Fruit fly (Drosophila melanogaster) whole organism, embryonic: ENCODE data around the gene Kaz1-ORFB.
A peak's percentile ranks its signal among the peaks of the same experiment; 100 is the strongest.

ENCODE experiments used
- Adf1 ChIP-seq: fragments of 200-800 bp; sonication (Bioruptor generic); IDR thresholded peaks from 2 replicates; pipeline ENCODE4 v1.3.6; 2022; ENCODE audit warnings: missing biosample characterization, missing genetic modification characterization
- CG12769 ChIP-seq: fragments of 200-800 bp; sonication (Bioruptor generic); optimal IDR thresholded peaks from 2 replicates; lab custom pipeline; 2019; ENCODE audit warnings: missing biosample characterization, mild to moderate bottlenecking, missing genetic modification characterization, moderate library complexity
- CG12942 ChIP-seq: fragments of 200-800 bp; sonication (Bioruptor generic); optimal IDR thresholded peaks from 3 replicates; lab custom pipeline; 2016; ENCODE audit warnings: missing biosample characterization, missing genetic modification characterization
- CG13123 ChIP-seq: fragments of 200-800 bp; sonication (Bioruptor generic); optimal IDR thresholded peaks from 2 replicates; lab custom pipeline; 2016; ENCODE audit warnings: missing biosample characterization, missing genetic modification characterization
- CG14710 ChIP-seq: fragments of 200-800 bp; sonication (Bioruptor generic); optimal IDR thresholded peaks from 3 replicates; lab custom pipeline; 2019; ENCODE audit warnings: missing biosample characterization, mild to moderate bottlenecking, missing genetic modification characterization, moderate library complexity
- CG1529 ChIP-seq: fragments of 200-800 bp; sonication (Bioruptor generic); optimal IDR thresholded peaks from 3 replicates; lab custom pipeline; 2018; ENCODE audit warnings: missing biosample characterization, missing genetic modification characterization
- CG17612 ChIP-seq: fragments of 200-800 bp; sonication (Bioruptor generic); IDR thresholded peaks from 2 replicates; pipeline ENCODE4 v1.3.6; 2022; ENCODE audit warnings: missing biosample characterization, missing genetic modification characterization
- CG2116 ChIP-seq: fragments of 200-800 bp; sonication (Bioruptor generic); optimal IDR thresholded peaks from 3 replicates; lab custom pipeline; 2018; ENCODE audit warnings: missing biosample characterization, mild to moderate bottlenecking, missing genetic modification characterization
- CG2712 ChIP-seq: fragments of 200-800 bp; optimal IDR thresholded peaks from 3 replicates; lab custom pipeline; 2019; ENCODE audit warnings: missing biosample characterization, mild to moderate bottlenecking, missing genetic modification characterization, moderate library complexity
- CG31441 ChIP-seq: fragments of 200-800 bp; sonication (Bioruptor generic); IDR thresholded peaks from 2 replicates; pipeline ENCODE4 v1.3.6; 2022; ENCODE audit warnings: missing biosample characterization, missing genetic modification characterization
- CG32532 ChIP-seq: fragments of 200-800 bp; sonication (Bioruptor generic); IDR thresholded peaks from 2 replicates; pipeline ENCODE4 v1.3.6; 2022; ENCODE audit warnings: missing biosample characterization, missing genetic modification characterization
- CG32767 ChIP-seq: fragments of 200-800 bp; sonication (Bioruptor generic); IDR thresholded peaks from 2 replicates; pipeline ENCODE4 v1.3.6; 2022; ENCODE audit warnings: missing biosample characterization, missing genetic modification characterization
- CG4617 ChIP-seq: fragments of 200-800 bp; sonication (Bioruptor generic); optimal IDR thresholded peaks from 3 replicates; lab custom pipeline; 2016; ENCODE audit warnings: missing biosample characterization, missing genetic modification characterization, borderline replicate concordance
- CG4707 ChIP-seq: fragments of 200-800 bp; sonication (Bioruptor generic); optimal IDR thresholded peaks from 2 replicates; lab custom pipeline; 2018; ENCODE audit warnings: missing biosample characterization, mild to moderate bottlenecking, missing genetic modification characterization, moderate library complexity
- CG4730 ChIP-seq: fragments of 200-800 bp; sonication (Bioruptor generic); IDR thresholded peaks from 2 replicates; pipeline ENCODE4 v1.3.6; 2022; ENCODE audit warnings: missing biosample characterization, missing genetic modification characterization
- CG4820 ChIP-seq: fragments of 200-800 bp; sonication (Bioruptor generic); optimal IDR thresholded peaks from 3 replicates; lab custom pipeline; 2016; ENCODE audit warnings: missing biosample characterization, missing genetic modification characterization
- CG7271 ChIP-seq: fragments of 200-800 bp; sonication (Bioruptor generic); optimal IDR thresholded peaks from 2 replicates; lab custom pipeline; 2018; ENCODE audit warnings: missing biosample characterization, mild to moderate bottlenecking, missing genetic modification characterization, moderate library complexity
- CG7987 ChIP-seq: fragments of 200-800 bp; sonication (Bioruptor generic); optimal IDR thresholded peaks from 2 replicates; lab custom pipeline; 2018; ENCODE audit warnings: missing biosample characterization, mild to moderate bottlenecking, missing genetic modification characterization, moderate library complexity
- D ChIP-seq, 2 experiments: fragments of 200-800 bp in 1 of 2; fragments of >200 bp in 1 of 2; sonication (Bioruptor generic) in 1 of 2; optimal IDR thresholded peaks; 2 replicates in 1 of 2; 3 replicates in 1 of 2; lab custom pipeline; 2017; ENCODE audit warnings: mild to moderate bottlenecking in 1 of 2, missing biosample characterization in 1 of 2, missing genetic modification characterization in 1 of 2, missing genetic modification reagents in 1 of 2
- D19A ChIP-seq: fragments of 200-800 bp; optimal IDR thresholded peaks from 3 replicates; lab custom pipeline; 2019; ENCODE audit warnings: missing biosample characterization, mild to moderate bottlenecking, missing genetic modification characterization, moderate library complexity
- Fer3 ChIP-seq: fragments of 200-800 bp; sonication (Bioruptor generic); optimal IDR thresholded peaks from 2 replicates; lab custom pipeline; 2018; ENCODE audit warnings: missing biosample characterization, mild to moderate bottlenecking, missing genetic modification characterization, moderate library complexity
- Hand ChIP-seq: fragments of 200-800 bp; sonication (Bioruptor generic); optimal IDR thresholded peaks from 2 replicates; lab custom pipeline; 2017; ENCODE audit warnings: mild to moderate bottlenecking, missing biosample characterization, missing genetic modification reagents, missing genetic modification characterization
- Hr3 ChIP-seq: fragments of 200-800 bp; sonication (Bioruptor generic); optimal IDR thresholded peaks from 3 replicates; lab custom pipeline; 2016; ENCODE audit warnings: missing biosample characterization, missing genetic modification characterization
- NFAT ChIP-seq: fragments of 200-800 bp; sonication (Bioruptor generic); IDR thresholded peaks from 2 replicates; pipeline ENCODE4 v1.3.6; 2022; ENCODE audit warnings: missing biosample characterization, missing genetic modification characterization
- NK7.1 ChIP-seq: fragments of 200-800 bp; sonication (Bioruptor generic); optimal IDR thresholded peaks from 3 replicates; lab custom pipeline; 2016; ENCODE audit warnings: missing biosample characterization, missing genetic modification characterization
- Trl ChIP-seq, 3 experiments: fragments of >200 bp in 2 of 3; fragments of 200-800 bp in 1 of 3; sonication (Bioruptor generic) in 1 of 3; optimal IDR thresholded peaks; 2 replicates in 1 of 3; 3 replicates in 2 of 3; lab custom pipeline; 2016 to 2017; ENCODE audit warnings: missing biosample characterization in 1 of 3, missing genetic modification characterization in 1 of 3
- Usf ChIP-seq: fragments of 200-800 bp; sonication (Bioruptor generic); optimal IDR thresholded peaks from 2 replicates; lab custom pipeline; 2017; ENCODE audit warnings: missing genotype, missing biosample characterization, missing genetic modification characterization
- ac ChIP-seq: fragments of 200-800 bp; sonication (Bioruptor generic); optimal IDR thresholded peaks from 3 replicates; lab custom pipeline; 2017; ENCODE audit warnings: missing biosample characterization, mild to moderate bottlenecking, missing genetic modification characterization
- amos ChIP-seq: fragments of 200-800 bp; sonication (Bioruptor generic); IDR thresholded peaks from 2 replicates; pipeline ENCODE4 v1.3.6; 2022; ENCODE audit warnings: missing biosample characterization, missing genetic modification characterization; ENCODE audit not compliant: partially characterized antibody
- bigmax ChIP-seq: fragments of 200-800 bp; sonication (Bioruptor generic); optimal IDR thresholded peaks from 2 replicates; lab custom pipeline; 2018; ENCODE audit warnings: missing biosample characterization, mild to moderate bottlenecking, missing genetic modification characterization
- cas ChIP-seq: fragments of 200-800 bp; sonication (Bioruptor generic); IDR thresholded peaks from 2 replicates; pipeline ENCODE4 v1.3.6; 2022; ENCODE audit warnings: missing biosample characterization, missing genetic modification characterization
- chif ChIP-seq, 2 experiments: fragments of 200-800 bp; sonication (Bioruptor generic); optimal IDR thresholded peaks; 3 replicates each; lab custom pipeline; 2016; ENCODE audit warnings: missing biosample characterization in 2 of 2, missing genetic modification characterization in 2 of 2
- eve ChIP-seq, 2 experiments: fragments of >200 bp; optimal IDR thresholded peaks; 2 replicates each; lab custom pipeline; 2017; ENCODE audit warnings: missing biosample characterization in 2 of 2, missing genetic modification characterization in 2 of 2
- exex ChIP-seq: fragments of 200-800 bp; sonication (Bioruptor generic); optimal IDR thresholded peaks from 4 replicates; lab custom pipeline; 2018; ENCODE audit warnings: missing biosample characterization, mild to moderate bottlenecking, missing genetic modification characterization, moderate library complexity
- grau ChIP-seq: fragments of 200-800 bp; optimal IDR thresholded peaks from 3 replicates; lab custom pipeline; 2019; ENCODE audit warnings: missing biosample characterization, mild to moderate bottlenecking, missing genetic modification characterization, moderate library complexity
- gsb-n ChIP-seq: fragments of 200-800 bp; sonication (Bioruptor generic); optimal IDR thresholded peaks from 3 replicates; lab custom pipeline; 2018; ENCODE audit warnings: missing biosample characterization, mild to moderate bottlenecking, missing genetic modification characterization
- insv ChIP-seq, 2 experiments: fragments of 200-800 bp; sonication (Bioruptor generic); optimal IDR thresholded peaks; 3 replicates each; lab custom pipeline; 2016 to 2018; ENCODE audit warnings: missing biosample characterization in 2 of 2, missing genetic modification characterization in 2 of 2
- jing ChIP-seq: fragments of 200-800 bp; sonication (Bioruptor generic); optimal IDR thresholded peaks from 2 replicates; lab custom pipeline; 2018; ENCODE audit warnings: missing biosample characterization, mild to moderate bottlenecking, missing genetic modification characterization
- kay ChIP-seq: fragments of 200-800 bp; sonication (Bioruptor generic); optimal IDR thresholded peaks from 2 replicates; lab custom pipeline; 2016; ENCODE audit warnings: missing biosample characterization, missing genetic modification characterization
- kni ChIP-seq: fragments of 200-800 bp; sonication (Bioruptor generic); optimal IDR thresholded peaks from 3 replicates; lab custom pipeline; 2017; ENCODE audit warnings: mild to moderate bottlenecking, missing biosample characterization, missing genetic modification reagents, missing genetic modification characterization
- nerfin-1 ChIP-seq: fragments of 200-800 bp; sonication (Bioruptor generic); optimal IDR thresholded peaks from 3 replicates; lab custom pipeline; 2019; ENCODE audit warnings: missing biosample characterization, mild to moderate bottlenecking, missing genetic modification characterization, moderate library complexity
- pan ChIP-seq, 4 experiments: fragments of >200 bp in 3 of 4; fragments of 200-800 bp in 1 of 4; sonication (Bioruptor generic) in 1 of 4; optimal IDR thresholded peaks in 3 of 4; IDR thresholded peaks in 1 of 4; 2 replicates each; pipeline versions ENCODE4 v1.3.6 to Lab custom; 2017 to 2022; ENCODE audit warnings: missing biosample characterization in 2 of 4, missing genetic modification characterization in 2 of 4, mixed read lengths in 1 of 4
- phol ChIP-seq: fragments of 200-800 bp; sonication (Bioruptor generic); optimal IDR thresholded peaks from 3 replicates; lab custom pipeline; 2018; ENCODE audit warnings: missing biosample characterization, mild to moderate bottlenecking, missing genetic modification characterization, moderate library complexity
- sr ChIP-seq: fragments of 200-800 bp; sonication (Bioruptor generic); IDR thresholded peaks from 3 replicates; pipeline ENCODE4 v1.3.6; 2022; ENCODE audit warnings: missing biosample characterization, missing genetic modification characterization
- tgo ChIP-seq: fragments of 200-800 bp; sonication (Bioruptor generic); IDR thresholded peaks from 3 replicates; pipeline ENCODE4 v1.3.6; 2022; ENCODE audit warnings: missing biosample characterization, missing genetic modification characterization
- wdn ChIP-seq: fragments of 200-800 bp; sonication (Bioruptor generic); IDR thresholded peaks from 2 replicates; pipeline ENCODE4 v1.3.6; 2022; ENCODE audit warnings: missing biosample characterization, missing genetic modification characterization

Kaz1-ORFB gene

dm6 chr3L:223019-223902 lies 6.8 kb downstream of the Kaz1-ORFB start, which contains the start of the genes pyx and CG33229 (continued):
- TF ChIP-seq CG7987 = peak; percentile 18
- peak; percentile 75 for TF ChIP-seq wdn (GFP tag; lab: Robert Waterston, UW)
- TF ChIP-seq Trl (optimal IDR thresholded peaks at IDR 0.05; lab: Kevin White, UChicago) = no peak
- peak; percentile 70 for TF ChIP-seq Trl (GFP tag; optimal IDR thresholded peaks at IDR 0.05; lab: Kevin White, UChicago)
- TF ChIP-seq Hr3 (GFP tag; lab: Kevin White, UChicago) = peak; percentile 87
- TF ChIP-seq NFAT (GFP tag; lab: Robert Waterston, UW) = peak; percentile 89
- no peak for TF ChIP-seq gsb-n (tag; lab: Kevin White, UChicago)
- no peak for TF ChIP-seq eve (GFP tag; optimal IDR thresholded peaks at IDR 0.05; lab: Kevin White, UChicago)
- peak; percentile 47 for TF ChIP-seq CG1529 (GFP tag; lab: Kevin White, UChicago)
- TF ChIP-seq Adf1 = no peak
- TF ChIP-seq ac (GFP tag; lab: Kevin White, UChicago) = no peak
- TF ChIP-seq sr (GFP tag; lab: Robert Waterston, UW) = no peak
- peak; percentile 76 for TF ChIP-seq D19A (tag; lab: Kevin White, UChicago)
- TF ChIP-seq CG2116 (GFP tag; lab: Kevin White, UChicago) = peak; percentile 61
- TF ChIP-seq kni = peak; percentile 29
- TF ChIP-seq CG14710 (tag; lab: Kevin White, UChicago) = peak; percentile 77
- peak; percentile 86 for TF ChIP-seq Usf (GFP tag; lab: Kevin White, UChicago)
- TF ChIP-seq amos (GFP tag; lab: Robert Waterston, UW) = peak; percentile 17; the same call in 1 of the 2 replicates
- TF ChIP-seq cas (GFP tag; lab: Robert Waterston, UW) = peak; percentile 88
- peak; percentile 45 for TF ChIP-seq NK7.1 (GFP tag; lab: Kevin White, UChicago)
- peak in 1 of 2 experiments; percentile 57 for TF ChIP-seq insv (GFP tag; optimal IDR thresholded peaks at IDR 0.05; lab: Kevin White, UChicago)
- TF ChIP-seq Fer3 (tag; lab: Kevin White, UChicago) = peak; percentile 86
- peak; percentile 64 for TF ChIP-seq CG4730 (GFP tag; lab: Robert Waterston, UW)
- peak; percentile 86 for TF ChIP-seq tgo
- peak; percentile 80; the same call in 1 of the 2 replicates for TF ChIP-seq CG31441
- no peak for TF ChIP-seq pan (optimal IDR thresholded peaks at IDR 0.05; lab: Kevin White, UChicago)
- TF ChIP-seq pan (GFP tag; optimal IDR thresholded peaks at IDR 0.05 in 1 of 2, IDR thresholded peaks at IDR 0.05 in 1 of 2) = peak in 1 of 2 experiments; percentile 70
- no peak for TF ChIP-seq CG4707
- peak; percentile 93 for TF ChIP-seq CG32532 (GFP tag; lab: Robert Waterston, UW)
- peak; percentile 90 for TF ChIP-seq phol (tag; lab: Kevin White, UChicago)
- peak; percentile 63 for TF ChIP-seq CG4617 (GFP tag; lab: Kevin White, UChicago)
- peak; percentile 88 for TF ChIP-seq CG2712 (tag; lab: Kevin White, UChicago)
- peak; percentile 81 for TF ChIP-seq CG4820 (GFP tag; lab: Kevin White, UChicago)
- TF ChIP-seq CG17612 (GFP tag; lab: Robert Waterston, UW) = peak; percentile 50
- peak; percentile 80 for TF ChIP-seq CG12769 (tag; lab: Kevin White, UChicago)
- TF ChIP-seq chif (GFP tag; optimal IDR thresholded peaks at IDR 0.05; lab: Kevin White, UChicago) = peak; percentile 73 to 79
- TF ChIP-seq CG12942 (GFP tag; lab: Kevin White, UChicago) = peak; percentile 85
- peak; percentile 8; the same call in 1 of the 2 replicates for TF ChIP-seq CG32767 (GFP tag; lab: Robert Waterston, UW)
- peak; percentile 68 for TF ChIP-seq kay (GFP tag; lab: Kevin White, UChicago)
- TF ChIP-seq bigmax (GFP tag; lab: Kevin White, UChicago) = no peak
- no peak for TF ChIP-seq CG7271 (tag; lab: Kevin White, UChicago)
- TF ChIP-seq CG13123 (GFP tag; lab: Kevin White, UChicago) = peak; percentile 79
- peak; percentile 89 for TF ChIP-seq grau (tag; lab: Kevin White, UChicago)
- TF ChIP-seq nerfin-1 (tag; lab: Kevin White, UChicago) = peak; percentile 62
- TF ChIP-seq exex (tag; lab: Kevin White, UChicago) = peak; percentile 60
- peak; percentile 63 for TF ChIP-seq Hand (GFP tag; lab: Kevin White, UChicago)
- no peak for TF ChIP-seq D (optimal IDR thresholded peaks at IDR 0.05; lab: Kevin White, UChicago)
- peak; percentile 76 for TF ChIP-seq D (GFP tag; optimal IDR thresholded peaks at IDR 0.05; lab: Kevin White, UChicago)
- TF ChIP-seq jing = no peak
